Fruit fly (Drosophila melanogaster): ENCODE data around the gene tnc.

Gene tnc

DNA sequence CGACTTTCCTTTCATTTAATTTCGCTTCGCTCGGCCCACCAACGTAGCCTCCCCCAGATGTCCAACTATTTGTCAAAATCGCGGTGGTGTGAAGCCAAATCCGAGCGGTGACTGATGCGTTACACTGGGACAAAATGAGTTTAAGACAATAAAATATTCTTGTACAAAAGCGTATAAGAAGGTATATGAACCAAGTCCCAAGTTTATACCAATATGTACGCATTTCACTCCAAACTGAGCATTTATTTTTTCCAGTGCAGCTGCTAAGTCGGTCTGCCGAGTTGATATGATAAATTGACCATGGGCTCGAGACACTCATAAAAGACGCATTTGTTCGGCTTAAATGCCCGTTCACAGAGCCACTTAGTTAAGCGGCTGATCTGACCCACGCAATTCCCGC is 20.6 kb downstream of the tnc start (continued):
- TF ChIP-seq CG10321 (GFP tag; IDR thresholded peaks at IDR 0.05) (0 out of 2 replicates have a peak, but pooled peaks have one; percentile 18), schlank (tag; optimal IDR thresholded peaks at IDR 0.05) (no peak), CG9727 (GFP tag; optimal IDR thresholded peaks at IDR 0.05) (peak; percentile 29), Hr78 (GFP tag; optimal IDR thresholded peaks at IDR 0.05) (no peak), CG11723 (GFP tag; optimal IDR thresholded peaks at IDR 0.05) (peak; percentile 6), fd3F (GFP tag; optimal IDR thresholded peaks at IDR 0.05) (no peak), kay (GFP tag; optimal IDR thresholded peaks at IDR 0.05) (no peak), sna (GFP tag; IDR thresholded peaks at IDR 0.05; ENCODE audit: partially characterized antibody) (no peak), gsb-n (tag; optimal IDR thresholded peaks at IDR 0.05) (peak; percentile 46), CG7839 (tag; optimal IDR thresholded peaks at IDR 0.05) (peak; percentile 62), CG32532 (GFP tag; IDR thresholded peaks at IDR 0.05) (no peak), CG11560 (tag; IDR thresholded peaks at IDR 0.05) (no peak), CG4854 (GFP tag; optimal IDR thresholded peaks at IDR 0.05) (no peak), CG2889 (GFP tag; IDR thresholded peaks at IDR 0.05) (no peak), D19A (tag; optimal IDR thresholded peaks at IDR 0.05) (no peak), CG16813 (GFP tag; IDR thresholded peaks at IDR 0.05; ENCODE audit: partially characterized antibody) (no peak), caup (GFP tag; optimal IDR thresholded peaks at IDR 0.05; ENCODE audit: severe bottlenecking) (peak; percentile 32), ham (GFP tag; IDR thresholded peaks at IDR 0.05) (no peak), CG11247 (GFP tag; IDR thresholded peaks at IDR 0.05) (peak; percentile 49; the same call in 1 of the 2 replicates), usp (GFP tag; optimal IDR thresholded peaks at IDR 0.05) (no peak), CG3995 (GFP tag; optimal IDR thresholded peaks at IDR 0.05) (no peak), Ssrp (tag; optimal IDR thresholded peaks at IDR 0.05) (peak; percentile 30), CkIIα-i1 (GFP tag; IDR thresholded peaks at IDR 0.05) (no peak), Ravus (GFP tag; IDR thresholded peaks at IDR 0.05) (no peak), slou (GFP tag; optimal IDR thresholded peaks at IDR 0.05) (no peak), H15 (GFP tag; IDR thresholded peaks at IDR 0.05) (peak; percentile 48; the same call in 1 of the 3 replicates), CG31224 (GFP tag; IDR thresholded peaks at IDR 0.05) (peak; percentile 30; the same call in 1 of the 2 replicates), CG8924 (tag; optimal IDR thresholded peaks at IDR 0.05) (peak; percentile 35), CG30403 (GFP tag; optimal IDR thresholded peaks at IDR 0.05) (peak; percentile 32), Lim3 (GFP tag; IDR thresholded peaks at IDR 0.05) (no peak), jumu (GFP tag; optimal IDR thresholded peaks at IDR 0.05) (no peak), Ptx1 (GFP tag; IDR thresholded peaks at IDR 0.05) (peak; percentile 76), so (GFP tag; IDR thresholded peaks at IDR 0.05) (no peak), CG6654 (GFP tag; optimal IDR thresholded peaks at IDR 0.05) (no peak), Mrtf (GFP tag; IDR thresholded peaks at IDR 0.05) (peak; percentile 26; the same call in 1 of the 3 replicates), CG12155 (GFP tag; optimal IDR thresholded peaks at IDR 0.05) (peak; percentile 30), CG8388 (GFP tag; optimal IDR thresholded peaks at IDR 0.05) (no peak), Dfd (GFP tag; optimal IDR thresholded peaks at IDR 0.05) (no peak), grau (tag; optimal IDR thresholded peaks at IDR 0.05) (peak; percentile 47), CG6175 (GFP tag; IDR thresholded peaks at IDR 0.05) (no peak), pfk (GFP tag; optimal IDR thresholded peaks at IDR 0.05) (no peak), Myb (GFP tag; optimal IDR thresholded peaks at IDR 0.05) (no peak), ewg (GFP tag; optimal IDR thresholded peaks at IDR 0.05) (peak; percentile 20), dysf (GFP tag; IDR thresholded peaks at IDR 0.05) (peak; percentile 79), CG4282 (GFP tag; optimal IDR thresholded peaks at IDR 0.05) (no peak), cas (GFP tag; IDR thresholded peaks at IDR 0.05) (no peak), Med (GFP tag) (peak; percentile 93), CG1832 (GFP tag; optimal IDR thresholded peaks at IDR 0.05) (no peak), tap (tag; optimal IDR thresholded peaks at IDR 0.05) (peak; percentile 45), CG14710 (tag; optimal IDR thresholded peaks at IDR 0.05) (peak; percentile 21), cwo (GFP tag; optimal IDR thresholded peaks at IDR 0.05) (peak; percentile 51), CG14667 (GFP tag; IDR thresholded peaks at IDR 0.05) (peak; percentile 62)
